Worm (Caenorhabditis elegans) whole organism, L4 larva: Measurements from ENCODE around the gene T11F8.12.
"Not testable (repeated sequence)": the region's sequence is repeated elsewhere in the genome, so short reads cannot be mapped to it uniquely, and the experiment has no call there.

Experiments
- F44E2.7 ChIP-seq: fragments of 200-800 bp; sonication (Bioruptor generic); IDR thresholded peaks from 2 replicates; pipeline ENCODE4 v2.1.2; 2022; ENCODE audit warnings: missing genetic modification characterization, missing compliant biosample characterization
- fkh-10 ChIP-seq: fragments of 150-350 bp; optimal IDR thresholded peaks from 2 replicates; lab custom pipeline; 2014; ENCODE audit warnings: missing biosample characterization, missing genetic modification reagents, missing genetic modification characterization
- lin-39 ChIP-seq: fragments of 150-350 bp; optimal IDR thresholded peaks from 2 replicates; lab custom pipeline; 2014; ENCODE audit warnings: missing biosample characterization, missing genetic modification reagents, missing genetic modification characterization
- mep-1 ChIP-seq: fragments of 150-350 bp; sonication (generic microtip); optimal IDR thresholded peaks from 3 replicates; lab custom pipeline; 2014; ENCODE audit warnings: missing biosample characterization, missing genetic modification characterization
- mxl-2 ChIP-seq: fragments of 200-800 bp; sonication (Bioruptor generic); conservative IDR thresholded peaks from 2 replicates; pipeline ENCODE4 v1.3.6; 2022; ENCODE audit warnings: missing genetic modification reagents, missing genetic modification characterization, missing compliant biosample characterization
- pha-4 ChIP-seq, 2 experiments: fragments of 150-350 bp in 1 of 2; fragments of 200-800 bp in 1 of 2; sonication (Bioruptor generic) in 1 of 2; IDR thresholded peaks in 1 of 2; optimal IDR thresholded peaks in 1 of 2; 2 replicates each; pipeline versions ENCODE4 v1.3.6 to Lab custom; 2014 to 2022; ENCODE audit warnings: missing genetic modification characterization in 2 of 2, missing genetic modification reagents in 2 of 2, missing biosample characterization in 1 of 2, missing compliant biosample characterization in 1 of 2
- skn-1 ChIP-seq: fragments of 150-350 bp; optimal IDR thresholded peaks from 2 replicates; lab custom pipeline; 2014; ENCODE audit warnings: missing biosample characterization, missing genetic modification characterization
- unc-62 ChIP-seq, 3 experiments: fragments of 150-350 bp in 1 of 3; sonication (generic microtip); optimal IDR thresholded peaks in 2 of 3; peaks in 1 of 3; 1 replicate in 1 of 3; 2 replicates in 2 of 3; lab custom pipeline; 2014 to 2017; ENCODE audit warnings: missing biosample characterization in 3 of 3, missing genetic modification characterization in 3 of 3, missing genetic modification reagents in 3 of 3, missing genotype in 1 of 3
- ztf-7 ChIP-seq: fragments of 150-350 bp; optimal IDR thresholded peaks from 2 replicates; lab custom pipeline; 2014; ENCODE audit warnings: missing biosample characterization, missing genetic modification characterization

DNA sequence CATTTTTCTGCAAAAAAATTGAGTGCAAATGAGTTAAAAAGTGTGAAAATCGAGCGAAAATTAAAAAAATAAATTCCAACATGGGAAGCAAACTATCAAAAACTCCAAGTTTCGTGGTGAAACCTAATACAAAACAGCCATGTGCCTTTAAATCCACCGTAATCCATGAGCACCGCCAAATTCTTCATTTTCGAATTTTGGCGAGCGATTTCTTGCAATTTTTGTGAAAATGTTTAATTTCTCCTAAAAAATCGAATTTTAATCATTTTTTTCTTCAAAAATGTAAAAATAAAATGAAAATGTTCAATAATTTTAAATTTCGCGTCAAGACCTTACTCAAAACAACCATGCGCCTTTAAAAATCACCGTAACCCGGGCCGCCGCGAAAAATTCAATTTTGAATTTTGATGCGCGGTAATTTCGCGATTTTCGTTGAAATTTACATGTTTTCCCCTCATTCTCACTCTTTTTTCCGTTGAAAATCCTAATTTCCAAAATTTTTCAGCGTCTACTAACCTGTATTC lies 4.1 kb upstream of the T11F8.12 start, which contains the start of the genes snpc-3.1 and puf-7:
- TF ChIP-seq fkh-10 (GFP tag; lab: Kevin White, UChicago); unc-62 (GFP tag; optimal IDR thresholded peaks at IDR 0.05 in 1 of 2; lab: Kevin White, UChicago); unc-62 (tag; optimal IDR thresholded peaks at IDR 0.05; lab: Kevin White, UChicago); skn-1 (tag; lab: Kevin White, UChicago); lin-39 (tag; lab: Kevin White, UChicago); mep-1 (tag; lab: Kevin White, UChicago); mxl-2 (GFP tag; lab: Robert Waterston, UW); F44E2.7; ztf-7; pha-4 (GFP tag; IDR thresholded peaks at IDR 0.05; lab: Robert Waterston, UW); pha-4 (tag; optimal IDR thresholded peaks at IDR 0.05; lab: Kevin White, UChicago): not testable (repeated sequence)
